Worm (Caenorhabditis elegans): ENCODE results near the gene F14F9.2.

ce11 chrV:5158302-5158701, 13.7 kb downstream of the F14F9.2 start, which contains the start of gene abu-15:
- TF ChIP-seq sma-3 (GFP tag; optimal IDR thresholded peaks at IDR 0.05) (no peak), elt-1 (tag; optimal IDR thresholded peaks at IDR 0.05) (no peak), gmeb-1 (tag; optimal IDR thresholded peaks at IDR 0.05) (no peak)
